Worm (Caenorhabditis elegans): ENCODE results near the gene ptb-1.

ptb-1 gene

DNA sequence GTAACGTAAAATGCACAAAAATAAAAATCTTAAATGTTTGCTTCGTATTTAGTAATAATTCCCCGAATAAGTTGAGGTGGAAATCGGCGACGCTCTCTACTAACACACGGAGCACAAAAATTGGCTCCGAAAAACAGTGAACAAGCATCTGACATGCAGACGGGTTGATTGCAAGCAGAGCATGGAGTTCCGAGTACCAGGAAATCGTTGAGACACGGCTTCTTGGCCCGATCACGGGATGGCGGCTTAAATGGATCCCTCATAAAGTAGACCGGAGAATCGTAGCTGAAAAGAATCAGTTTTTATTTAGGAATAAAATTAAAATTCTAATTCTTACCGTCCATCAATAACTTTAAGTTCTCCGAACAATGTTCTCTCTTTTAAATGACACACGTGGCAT, 13.1 kb upstream of the ptb-1 start:
- no peak for TF ChIP-seq unc-62 (GFP tag; optimal IDR thresholded peaks at IDR 0.05)

DNA sequence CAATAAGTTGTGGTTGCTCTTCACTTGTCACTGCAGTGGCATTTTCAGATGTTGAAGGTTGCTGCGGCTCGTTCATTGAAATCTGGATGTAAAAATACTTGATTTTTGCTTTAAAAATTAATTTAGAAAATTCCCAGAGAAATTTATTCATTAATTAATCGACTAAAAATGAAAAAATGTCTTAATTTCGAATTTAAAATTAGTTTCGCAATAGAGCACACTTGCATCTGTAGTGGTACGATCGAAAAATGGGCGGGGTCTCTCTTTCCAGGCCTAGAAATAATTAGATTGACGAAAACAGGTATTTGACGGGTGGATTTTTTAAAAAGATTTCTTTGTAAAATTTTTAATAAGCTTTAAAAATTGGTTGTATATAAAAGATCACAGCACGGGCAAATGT, 12.7 kb upstream of the ptb-1 start, which contains the start of gene D2089.8:
D2089.8 (minus strand) TSS at position 84 of the 400 bp plus-strand sequence.
- no peak for TF ChIP-seq unc-62 (GFP tag; optimal IDR thresholded peaks at IDR 0.05)

DNA sequence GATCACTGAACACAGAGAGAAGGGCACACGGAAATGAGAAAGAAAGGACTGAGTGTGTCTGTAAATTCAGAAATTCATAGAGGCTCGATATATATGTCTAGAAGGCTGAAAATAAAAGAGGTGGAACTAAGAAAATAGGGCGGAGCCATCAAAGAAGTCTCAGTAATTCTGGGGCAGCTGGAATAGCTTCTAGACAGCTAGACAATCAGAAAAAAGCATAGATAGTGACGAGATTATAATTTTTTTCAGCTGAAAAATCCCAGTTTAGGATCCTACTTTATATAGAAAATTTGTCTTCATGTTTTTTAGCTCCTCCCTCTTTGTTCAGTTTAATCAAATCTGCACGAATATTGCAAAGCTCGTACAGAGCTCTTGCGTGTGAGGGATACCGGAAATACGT, 10.4 kb upstream of the ptb-1 start, which contains the start of gene D2089.3:
D2089.3 (minus strand) TSS at position 101 of the 400 bp plus-strand sequence.
- no peak for TF ChIP-seq unc-62 (GFP tag; optimal IDR thresholded peaks at IDR 0.05)

DNA sequence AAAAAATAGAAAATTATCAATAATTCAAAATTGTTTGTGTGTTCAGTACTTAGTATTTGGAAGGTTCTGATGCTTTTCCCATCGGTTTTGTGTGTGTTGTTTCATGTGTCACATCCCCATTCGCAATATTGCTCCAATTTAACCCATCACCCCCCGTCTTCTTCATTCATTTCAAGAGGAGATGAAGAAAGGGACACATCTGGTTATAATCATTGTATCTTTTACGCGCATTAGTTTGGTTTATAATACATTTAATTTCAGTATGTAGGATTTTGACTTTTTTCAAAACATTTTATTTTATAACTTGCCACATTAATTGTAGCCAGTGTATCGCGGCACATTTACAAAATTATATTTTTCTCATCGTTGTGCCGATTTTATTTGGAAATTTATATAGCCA, 4.7 kb downstream of the ptb-1 start:
- no peak for TF ChIP-seq unc-62 (GFP tag; optimal IDR thresholded peaks at IDR 0.05)

DNA sequence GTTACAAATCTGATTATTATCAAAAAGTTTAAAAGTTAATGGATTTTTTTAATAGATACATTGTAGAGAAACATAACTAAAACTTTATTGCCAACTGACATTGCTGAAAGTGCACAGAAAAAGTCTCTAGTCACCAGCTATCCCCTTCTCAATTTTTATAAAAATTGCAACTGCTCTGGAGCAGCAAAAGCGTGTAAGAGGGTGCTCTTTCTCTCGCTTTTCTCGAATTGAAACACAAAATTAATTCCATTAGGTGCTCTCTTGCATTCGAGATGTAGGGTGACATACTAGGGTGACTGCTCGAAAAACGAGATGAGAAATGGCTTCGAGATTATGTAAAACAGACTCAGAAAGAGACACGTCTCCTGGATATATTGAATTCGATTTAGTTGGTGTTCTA, 5.2 kb downstream of the ptb-1 start:
- no peak for TF ChIP-seq unc-62 (GFP tag; optimal IDR thresholded peaks at IDR 0.05)

DNA sequence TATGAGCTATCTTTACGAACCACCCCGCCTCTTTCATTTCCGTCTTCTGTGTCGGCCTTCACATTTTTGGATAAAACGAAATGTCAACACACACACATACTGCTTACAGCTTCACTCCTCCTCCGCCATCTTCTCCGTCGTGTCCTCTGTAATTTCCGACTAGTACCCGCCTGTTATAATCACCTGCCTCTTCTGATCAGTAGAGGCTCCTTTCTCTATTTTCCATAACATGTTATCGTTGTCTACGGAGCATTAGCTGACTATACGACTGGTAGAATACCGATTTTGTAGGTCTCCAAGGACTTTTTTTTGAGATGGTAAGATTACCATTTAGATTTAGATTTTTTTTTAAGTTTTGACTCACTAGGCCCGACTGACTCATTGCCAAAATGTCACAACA, 9.6 kb downstream of the ptb-1 start:
- TF ChIP-seq unc-62 (GFP tag; optimal IDR thresholded peaks at IDR 0.05): no peak

DNA sequence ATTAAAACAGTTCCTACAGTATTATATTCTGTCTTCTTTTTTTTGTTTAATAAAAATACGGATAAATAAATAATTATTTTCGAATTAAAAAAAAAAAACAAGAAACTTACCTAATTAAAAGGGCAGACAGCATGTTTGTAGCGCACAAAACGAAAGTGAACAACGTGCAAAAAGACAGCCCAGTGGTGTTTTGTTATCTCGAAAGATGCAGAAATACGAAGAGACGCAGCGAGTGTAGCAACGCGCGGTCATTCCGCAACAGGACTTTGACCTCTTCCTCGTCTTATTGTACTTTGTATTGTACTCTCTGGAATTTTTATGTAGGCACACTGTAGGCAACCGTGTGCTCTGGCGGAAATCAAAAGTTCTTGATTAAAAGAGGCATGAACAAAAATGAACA, 18.3 kb downstream of the ptb-1 start, which contains the start of gene gbh-1:
gbh-1 (minus strand) TSS at position 149 of the 400 bp plus-strand sequence.
- TF ChIP-seq unc-62 (GFP tag; optimal IDR thresholded peaks at IDR 0.05): no peak

DNA sequence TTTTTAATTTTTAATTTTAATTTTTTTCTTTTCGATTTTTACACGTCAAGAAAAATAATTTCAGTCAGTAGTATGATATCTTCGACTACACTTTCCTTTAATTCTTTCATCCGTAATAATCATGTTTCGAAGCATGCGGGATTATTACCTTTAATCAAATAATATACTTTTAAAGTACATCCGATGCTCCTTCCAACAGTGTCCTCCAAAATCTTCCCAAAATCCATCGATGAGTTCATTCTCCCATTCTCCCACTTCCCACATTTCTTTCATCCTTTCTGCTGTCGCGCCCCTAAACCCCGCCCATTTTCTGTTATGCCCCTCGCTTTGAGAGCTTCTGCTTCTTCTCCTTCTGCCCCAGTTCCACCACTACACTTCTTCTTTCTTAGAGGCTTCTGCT, 19.3 kb downstream of the ptb-1 start, which contains the start of gene lgc-57:
lgc-57 (plus strand) TSS at position 301 of the 400 bp plus-strand sequence.
- TF ChIP-seq unc-62 (GFP tag; optimal IDR thresholded peaks at IDR 0.05): no peak

DNA sequence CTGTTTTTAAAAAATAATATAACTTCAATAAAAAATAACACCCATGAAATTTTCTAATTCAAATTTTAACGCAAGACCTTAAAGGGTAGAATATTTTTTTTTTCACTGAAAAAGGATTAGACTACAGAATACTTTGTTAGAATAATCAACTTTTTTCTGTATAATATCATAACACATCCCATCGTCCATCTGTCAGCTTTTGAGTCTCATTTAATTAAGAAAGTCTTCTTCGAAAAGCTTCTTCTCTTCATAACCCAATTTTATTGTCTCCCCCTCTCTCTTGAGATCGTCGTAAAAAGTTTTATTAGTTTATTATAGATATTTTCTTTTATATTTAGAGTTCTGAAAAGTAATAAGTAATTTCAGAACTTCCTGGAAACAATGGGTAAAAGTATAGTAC, 20.7 kb downstream of the ptb-1 start:
- TF ChIP-seq unc-62 (GFP tag; optimal IDR thresholded peaks at IDR 0.05): no peak

DNA sequence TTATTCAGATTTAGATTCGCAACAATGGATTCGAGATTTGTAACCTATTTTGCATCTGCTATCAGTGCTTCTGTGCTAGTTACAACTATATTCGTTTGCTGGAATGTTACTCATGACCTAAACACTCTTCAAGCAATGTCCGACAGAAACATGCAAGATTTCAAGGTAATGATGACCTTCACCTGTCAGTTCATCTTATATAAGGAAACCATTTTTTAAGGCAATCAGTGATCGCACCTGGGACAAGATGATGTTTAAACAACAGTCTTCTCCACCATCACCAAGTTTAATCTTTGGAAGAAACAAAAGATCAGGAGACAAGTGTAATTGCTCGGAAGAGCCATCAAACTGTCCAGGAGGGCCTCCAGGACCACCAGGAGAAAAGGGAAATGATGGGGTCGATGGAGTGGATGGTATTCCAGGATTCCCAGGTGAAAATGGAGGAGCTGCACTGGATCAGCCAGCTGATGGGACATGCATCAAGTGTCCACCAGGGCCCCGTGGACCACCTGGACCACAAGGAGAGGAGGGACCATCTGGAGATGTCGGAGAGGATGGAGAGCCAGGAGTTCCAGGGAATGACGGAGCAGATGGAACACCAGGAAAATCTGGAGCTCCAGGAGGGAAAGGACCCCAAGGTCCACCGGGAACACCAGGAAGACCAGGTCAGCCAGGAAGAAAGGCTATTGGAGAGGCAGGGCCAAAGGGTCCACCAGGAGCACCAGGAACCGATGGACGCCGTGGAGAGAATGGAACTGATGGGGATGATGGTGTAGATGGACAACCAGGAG, 28.4 kb downstream of the ptb-1 start, which contains the start of gene col-79:
col-79 (plus strand) TSS at position 20 of the 791 bp plus-strand sequence.
- no peak for TF ChIP-seq unc-62 (GFP tag; optimal IDR thresholded peaks at IDR 0.05)

DNA sequence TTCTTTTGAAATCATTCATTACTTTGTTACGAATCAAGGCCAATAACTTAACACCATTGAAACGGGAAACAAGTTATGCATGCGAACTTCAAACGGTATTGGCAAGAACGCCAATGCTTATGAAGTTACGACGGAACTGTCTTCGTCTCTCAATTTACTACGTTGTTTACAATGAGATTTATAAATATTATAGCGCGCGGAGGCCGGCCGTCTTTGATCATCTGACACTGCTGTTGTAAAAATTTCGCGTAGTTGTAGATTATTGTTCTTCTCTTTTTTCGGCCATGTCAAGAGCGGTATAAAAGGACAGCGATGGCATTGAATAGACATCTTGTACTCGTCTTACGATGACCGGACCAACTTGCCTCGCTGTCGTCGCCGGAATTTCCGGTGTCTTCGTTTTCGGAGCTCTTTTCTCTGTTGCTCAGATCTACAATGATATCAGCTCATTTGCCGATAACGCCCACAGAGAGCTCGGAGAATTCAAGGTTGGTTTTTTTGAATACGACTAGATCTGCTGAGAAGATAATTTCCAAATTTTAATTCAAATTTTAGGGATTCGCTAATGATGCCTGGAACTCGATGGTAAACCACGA, 29.3 kb downstream of the ptb-1 start, which contains the start of gene col-39:
col-39 (plus strand) TSS at position 342 of the 596 bp plus-strand sequence.
- TF ChIP-seq unc-62 (GFP tag; optimal IDR thresholded peaks at IDR 0.05): no peak

DNA sequence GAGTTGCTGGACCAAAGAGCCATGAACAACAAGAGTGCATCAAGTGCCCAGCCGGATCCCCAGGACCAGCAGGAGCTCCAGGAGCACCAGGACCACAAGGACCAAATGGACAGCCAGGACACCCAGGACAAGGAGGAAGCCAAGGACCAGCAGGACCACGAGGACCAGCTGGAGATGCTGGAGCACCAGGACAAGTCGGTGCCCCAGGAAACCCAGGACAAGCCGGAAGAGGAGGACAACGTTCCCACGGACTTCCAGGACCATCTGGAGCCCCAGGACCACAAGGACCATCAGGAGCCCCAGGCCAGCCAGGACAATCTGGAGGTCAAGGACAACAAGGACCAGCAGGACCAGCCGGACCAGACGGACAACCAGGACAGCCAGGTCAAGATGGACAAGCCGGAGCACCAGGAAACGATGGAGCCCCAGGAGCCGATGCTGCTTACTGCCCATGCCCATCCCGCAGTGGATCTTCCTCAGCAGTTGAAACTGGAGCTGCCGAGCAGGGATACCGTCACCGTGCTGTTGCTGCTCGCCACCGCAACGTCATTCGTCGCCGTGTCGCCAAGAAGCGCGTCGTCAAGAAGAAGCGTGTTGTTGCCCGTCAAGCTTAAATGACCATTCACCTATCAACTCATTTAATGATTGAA, 30.1 kb downstream of the ptb-1 start:
- no peak for TF ChIP-seq unc-62 (GFP tag; optimal IDR thresholded peaks at IDR 0.05)

DNA sequence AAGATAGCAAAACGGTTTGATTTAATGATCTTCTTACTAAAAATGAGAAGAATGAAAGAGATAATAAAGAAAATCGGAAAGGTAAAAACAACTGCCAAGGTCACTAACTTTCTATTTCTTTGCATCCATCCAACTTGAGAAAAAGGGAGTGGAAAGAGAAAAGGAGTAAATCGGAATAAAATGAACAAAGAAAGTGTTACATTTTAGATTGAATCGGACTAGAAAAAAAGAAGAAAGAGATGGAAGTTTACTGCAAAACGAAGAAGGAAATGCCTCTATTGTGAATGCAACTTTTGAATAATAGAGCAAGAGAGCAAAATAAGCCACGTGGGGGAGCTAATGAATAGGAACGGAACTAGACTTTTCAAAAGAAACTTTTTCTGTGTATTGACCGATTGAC, 30.6 kb downstream of the ptb-1 start:
- no peak for TF ChIP-seq unc-62 (GFP tag; optimal IDR thresholded peaks at IDR 0.05)

DNA sequence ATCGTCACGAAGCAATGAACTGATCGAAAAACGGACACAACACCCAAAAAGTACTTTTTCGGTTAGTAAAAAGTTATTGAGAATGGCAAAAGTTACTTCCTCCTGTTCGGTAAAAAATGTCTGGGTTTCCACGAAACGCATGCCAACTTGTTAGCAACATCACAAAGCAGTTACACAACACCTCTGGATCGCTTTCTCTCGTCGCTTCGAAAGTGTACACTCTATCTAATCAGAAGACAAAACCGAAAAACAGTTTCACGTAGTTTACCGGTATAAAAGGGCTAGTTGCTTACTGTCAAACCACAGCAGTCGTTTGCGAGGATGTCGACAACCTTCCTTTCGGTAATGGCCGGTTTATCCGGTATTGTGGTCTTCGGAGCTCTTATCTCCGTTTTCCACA, 31.5 kb downstream of the ptb-1 start, which contains the start of gene col-80:
col-80 (plus strand) TSS at position 301 of the 400 bp plus-strand sequence.
- TF ChIP-seq unc-62 (GFP tag; optimal IDR thresholded peaks at IDR 0.05): no peak

DNA sequence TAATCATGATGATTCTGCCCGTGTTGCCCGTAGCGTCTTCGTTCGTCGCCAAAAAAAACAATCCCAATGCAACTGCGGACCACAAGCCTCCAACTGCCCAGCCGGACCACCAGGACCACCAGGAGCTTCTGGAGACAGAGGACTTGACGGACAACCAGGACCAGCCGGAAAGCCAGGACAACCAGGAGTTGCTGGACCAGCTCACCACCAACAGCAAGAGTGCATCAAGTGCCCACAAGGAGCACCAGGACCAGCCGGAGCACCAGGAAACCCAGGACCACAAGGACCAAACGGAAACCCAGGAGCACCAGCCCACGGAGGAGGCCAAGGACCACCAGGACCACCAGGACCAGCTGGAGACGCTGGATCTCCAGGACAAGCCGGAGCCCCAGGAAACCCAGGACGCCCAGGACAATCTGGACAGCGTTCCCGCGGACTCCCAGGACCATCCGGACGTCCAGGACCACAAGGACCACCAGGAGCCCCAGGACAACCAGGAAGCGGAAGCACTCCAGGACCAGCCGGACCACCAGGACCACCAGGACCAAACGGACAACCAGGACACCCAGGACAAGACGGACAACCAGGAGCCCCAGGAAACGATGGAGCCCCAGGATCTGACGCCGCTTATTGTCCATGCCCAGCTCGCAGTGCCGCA, 32.2 kb downstream of the ptb-1 start:
- no peak for TF ChIP-seq unc-62 (GFP tag; optimal IDR thresholded peaks at IDR 0.05)

DNA sequence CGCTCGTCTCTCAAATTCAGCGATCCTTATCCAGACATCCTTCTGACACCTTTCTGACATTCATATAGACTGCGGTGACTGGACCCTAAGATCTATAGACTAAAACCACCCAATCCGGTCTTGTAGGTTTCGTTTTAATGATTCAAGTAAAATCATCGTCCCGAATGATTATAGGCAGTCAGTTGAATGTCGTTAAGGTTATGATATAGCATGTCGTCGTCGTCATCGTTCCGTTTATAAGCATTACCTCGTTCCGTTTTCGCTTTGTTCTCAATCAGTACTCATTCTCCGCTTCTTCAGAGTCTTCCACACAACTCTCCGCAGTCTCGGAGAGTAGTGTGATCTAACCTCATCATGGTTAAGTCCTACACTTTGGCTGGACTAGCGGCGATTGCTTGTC, 33.3 kb downstream of the ptb-1 start, which contains the start of gene bli-1:
bli-1 (plus strand) TSS at position 301 of the 400 bp plus-strand sequence.
- no peak for TF ChIP-seq unc-62 (GFP tag; optimal IDR thresholded peaks at IDR 0.05)
